Worm (Caenorhabditis elegans): ENCODE measurements around the gene noah-2.

noah-2 gene

ce11 chrIV:14091242-14091641 is at the start of gene noah-2:
noah-2 (plus strand) TSS chrIV:14091254.
- peak; percentile 20 for TF ChIP-seq mxl-3 (GFP tag; optimal IDR thresholded peaks at IDR 0.05)
- no peak for TF ChIP-seq egl-43 (GFP tag; IDR thresholded peaks at IDR 0.05)
- peak; percentile 4 for TF ChIP-seq nhr-28 (tag; optimal IDR thresholded peaks at IDR 0.05)
- peak; percentile 10 for TF ChIP-seq hlh-30 (tag; optimal IDR thresholded peaks at IDR 0.05; ENCODE audit: insufficient read depth)
- TF ChIP-seq hlh-11 (tag; optimal IDR thresholded peaks at IDR 0.05): peak; percentile 6
- no peak for TF ChIP-seq snpc-4 (tag; optimal IDR thresholded peaks at IDR 0.05)

DNA sequence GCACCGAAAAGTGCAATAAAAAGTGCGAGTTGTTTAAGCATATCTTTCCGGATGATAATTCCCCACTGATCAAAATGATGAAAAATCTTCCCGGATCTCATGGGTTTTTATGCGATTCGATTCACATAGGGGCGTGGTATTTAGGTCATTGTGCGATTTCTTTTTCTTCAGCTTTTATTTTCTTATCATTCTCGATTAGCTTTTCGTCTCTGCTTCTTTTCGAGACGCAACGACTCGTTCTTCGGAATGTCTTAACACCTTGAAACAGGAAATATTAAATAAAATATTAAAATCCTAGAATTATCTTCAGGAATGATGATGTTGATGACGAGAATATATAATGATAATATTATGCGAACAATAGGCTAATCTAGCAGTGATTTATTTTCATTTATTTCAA is 47.4 kb upstream of the noah-2 start, which contains the start of gene Y37A1B.7:
Y37A1B.7 (minus strand) TSS at position 101 of the 400 bp plus-strand sequence.
- TF ChIP-seq egl-27 (tag; optimal IDR thresholded peaks at IDR 0.05) (no peak), ceh-62 (tag; optimal IDR thresholded peaks at IDR 0.05) (no peak), ceh-20 (GFP tag; IDR thresholded peaks at IDR 0.05) (no peak)

- no peak for TF ChIP-seq mxl-2 (GFP tag; conservative IDR thresholded peaks at IDR 0.05)
- TF ChIP-seq mdl-1 (tag; optimal IDR thresholded peaks at IDR 0.05): peak in 1 of 2 experiments; percentile 8
These were observed 44.3 kb upstream of the noah-2 start for ce11 chrIV:14046777-14047176.

DNA sequence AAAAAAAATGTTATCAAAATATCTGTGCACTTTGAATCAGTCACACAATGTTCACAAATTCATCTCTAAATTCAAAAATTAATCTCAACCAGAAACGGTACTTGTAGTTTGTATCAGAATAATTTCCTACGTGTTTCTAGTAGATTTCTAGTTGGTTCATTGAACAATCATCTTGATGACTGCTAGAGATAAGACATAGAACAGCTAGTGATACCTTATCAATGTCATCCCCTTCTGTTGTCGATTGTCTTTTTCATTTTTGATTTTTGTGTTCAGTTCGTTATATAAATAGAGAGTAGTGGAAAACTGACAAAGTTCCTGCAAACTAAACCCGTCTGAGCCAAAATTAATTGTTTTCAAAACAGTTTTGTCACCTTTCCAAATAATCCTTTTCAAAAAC is 40.6 kb upstream of the noah-2 start:
- TF ChIP-seq madf-5 (GFP tag; IDR thresholded peaks at IDR 0.05) (no peak), pqm-1 (tag; optimal IDR thresholded peaks at IDR 0.05) (peak; percentile 52), ceh-28 (tag; optimal IDR thresholded peaks at IDR 0.05) (no peak), dmd-6 (GFP tag; IDR thresholded peaks at IDR 0.05) (peak; percentile 72), nhr-28 (tag; optimal IDR thresholded peaks at IDR 0.05) (peak; percentile 99), lin-15B (tag; optimal IDR thresholded peaks at IDR 0.05) (no peak), fos-1 (tag; optimal IDR thresholded peaks at IDR 0.05) (no peak), ceh-62 (tag; optimal IDR thresholded peaks at IDR 0.05) (no peak), hif-1 (tag; optimal IDR thresholded peaks at IDR 0.05) (peak in 1 of 2 experiments; percentile 88), dve-1 (tag; optimal IDR thresholded peaks at IDR 0.05; ENCODE audit: insufficient read depth) (peak; percentile 71), dmd-8 (GFP tag; IDR thresholded peaks at IDR 0.05) (no peak), R02D3.7 (tag; optimal IDR thresholded peaks at IDR 0.05) (no peak), daf-16 (GFP tag; optimal IDR thresholded peaks at IDR 0.05) (no peak), daf-16 (tag; optimal IDR thresholded peaks at IDR 0.05) (peak; percentile 63)

- TF ChIP-seq fos-1 (tag; optimal IDR thresholded peaks at IDR 0.05) (no peak), lim-7 (GFP tag; IDR thresholded peaks at IDR 0.05) (no peak), egl-43 (GFP tag; IDR thresholded peaks at IDR 0.05) (no peak), saeg-2 (GFP tag; IDR thresholded peaks at IDR 0.05) (no peak), dmd-9 (GFP tag; IDR thresholded peaks at IDR 0.05) (no peak), ceh-28 (tag; optimal IDR thresholded peaks at IDR 0.05) (no peak), mdt-29 (GFP tag; IDR thresholded peaks at IDR 0.05) (no peak), nhr-77 (tag; optimal IDR thresholded peaks at IDR 0.05) (no peak), snpc-1.2 (GFP tag; IDR thresholded peaks at IDR 0.05) (no peak), F49E8.2 (tag; optimal IDR thresholded peaks at IDR 0.05; ENCODE audit: borderline replicate concordance) (no peak), daf-16 (GFP tag; optimal IDR thresholded peaks at IDR 0.05) (no peak), daf-16 (tag; optimal IDR thresholded peaks at IDR 0.05) (no peak), lin-1 (GFP tag; IDR thresholded peaks at IDR 0.05) (no peak), hmg-1.1 (GFP tag; IDR thresholded peaks at IDR 0.05) (no peak), zag-1 (tag; optimal IDR thresholded peaks at IDR 0.05) (no peak), gei-8 (GFP tag; optimal IDR thresholded peaks at IDR 0.05) (no peak), aly-2 (tag; optimal IDR thresholded peaks at IDR 0.05) (no peak), php-3 (GFP tag; IDR thresholded peaks at IDR 0.05) (no peak), pqm-1 (tag; optimal IDR thresholded peaks at IDR 0.05) (no peak), tag-97 (GFP tag; IDR thresholded peaks at IDR 0.05) (no peak), ctbp-1 (GFP tag; IDR thresholded peaks at IDR 0.05) (no peak)
These were observed 40.2 kb upstream of the noah-2 start, which contains the start of gene semo-1 for ce11 chrIV:14050900-14051299. semo-1 (plus strand) TSS chrIV:14051200.
